Fruit fly (Drosophila melanogaster): ENCODE results near the gene CG6576.

Gene CG6576

dm6 chr3L:8748839-8749238 is 7.0 kb upstream of the CG6576 start (continued):
- TF ChIP-seq gcm (GFP tag; optimal IDR thresholded peaks at IDR 0.05) (no peak), CG7357 (GFP tag; IDR thresholded peaks at IDR 0.05) (no peak), CG3281 (GFP tag; optimal IDR thresholded peaks at IDR 0.05) (no peak), bigmax (GFP tag; optimal IDR thresholded peaks at IDR 0.05) (no peak), Gsc (GFP tag; IDR thresholded peaks at IDR 0.05) (no peak), CG2120 (GFP tag; optimal IDR thresholded peaks at IDR 0.05) (peak; percentile 1), row (GFP tag; IDR thresholded peaks at IDR 0.05) (0 out of 3 replicates have a peak, but pooled peaks have one; percentile 8), repo (GFP tag; optimal IDR thresholded peaks at IDR 0.05) (no peak), wor (GFP tag; IDR thresholded peaks at IDR 0.05) (no peak), CG17359 (tag; optimal IDR thresholded peaks at IDR 0.05) (peak; percentile 22), az2 (GFP tag; optimal IDR thresholded peaks at IDR 0.05) (peak; percentile 46), kah (GFP tag; optimal IDR thresholded peaks at IDR 0.05) (no peak), CG12391 (tag; optimal IDR thresholded peaks at IDR 0.05) (no peak), CG4404 (GFP tag; IDR thresholded peaks at IDR 0.05) (0 out of 2 replicates have a peak, but pooled peaks have one; percentile 12), CG6272 (GFP tag; IDR thresholded peaks at IDR 0.05) (peak; percentile 19; the same call in 1 of the 2 replicates), dysf (GFP tag; IDR thresholded peaks at IDR 0.05) (peak; percentile 53; the same call in 2 of the 3 replicates), CG12219 (GFP tag; optimal IDR thresholded peaks at IDR 0.05) (no peak), CG8281 (tag; optimal IDR thresholded peaks at IDR 0.05) (no peak), fd3F (GFP tag; optimal IDR thresholded peaks at IDR 0.05) (no peak), CG11504 (tag; optimal IDR thresholded peaks at IDR 0.05) (peak; percentile 40), Ets97D (GFP tag; optimal IDR thresholded peaks at IDR 0.05) (peak; percentile 19), Trl (optimal IDR thresholded peaks at IDR 0.05) (no peak), Trl (GFP tag; optimal IDR thresholded peaks at IDR 0.05) (no peak), CG3847 (GFP tag; IDR thresholded peaks at IDR 0.05) (peak; percentile 53), Aef1 (GFP tag; IDR thresholded peaks at IDR 0.05) (peak; percentile 47; the same call in 2 of the 3 replicates), CG9932 (GFP tag; IDR thresholded peaks at IDR 0.05) (peak; percentile 74), schlank (tag; optimal IDR thresholded peaks at IDR 0.05) (no peak), hth (optimal IDR thresholded peaks at IDR 0.05) (no peak), CG1024 (GFP tag; IDR thresholded peaks at IDR 0.05) (peak; percentile 11; the same call in 1 of the 2 replicates), seq (GFP tag; IDR thresholded peaks at IDR 0.05) (no peak), so (GFP tag; IDR thresholded peaks at IDR 0.05) (no peak), nau (GFP tag; optimal IDR thresholded peaks at IDR 0.05) (no peak), CG32532 (GFP tag; IDR thresholded peaks at IDR 0.05) (peak; percentile 79), tup (GFP tag; optimal IDR thresholded peaks at IDR 0.05) (no peak), Lim3 (GFP tag; IDR thresholded peaks at IDR 0.05) (no peak), CG10209 (GFP tag; optimal IDR thresholded peaks at IDR 0.05) (no peak), prd (optimal IDR thresholded peaks at IDR 0.05) (peak in 1 of 2 experiments; percentile 74), prd (GFP tag; IDR thresholded peaks at IDR 0.05) (peak; percentile 42; the same call in 1 of the 3 replicates), Hand (GFP tag; optimal IDR thresholded peaks at IDR 0.05) (no peak), CG10366 (GFP tag; IDR thresholded peaks at IDR 0.05) (peak; percentile 54), gsb (GFP tag; IDR thresholded peaks at IDR 0.05) (no peak), CG7556 (GFP tag; optimal IDR thresholded peaks at IDR 0.05) (no peak), jing (GFP tag; optimal IDR thresholded peaks at IDR 0.05) (no peak), fru (optimal IDR thresholded peaks at IDR 0.05) (no peak), CG10654 (GFP tag; optimal IDR thresholded peaks at IDR 0.05) (no peak), CG9817 (tag; optimal IDR thresholded peaks at IDR 0.05) (peak; percentile 51), PHDP (tag; optimal IDR thresholded peaks at IDR 0.05) (no peak), Abd-B (GFP tag; optimal IDR thresholded peaks at IDR 0.05) (peak; percentile 7), CG2199 (GFP tag; IDR thresholded peaks at IDR 0.05) (peak; percentile 96), jigr1 (GFP tag; IDR thresholded peaks at IDR 0.05) (peak; percentile 65; the same call in 1 of the 3 replicates), CG8924 (tag; optimal IDR thresholded peaks at IDR 0.05) (no peak)
